Worm (Caenorhabditis elegans) whole organism, young adult: ENCODE data around the gene lrx-1.

Source experiments
- B0019.2 ChIP-seq: fragments of 200-800 bp; sonication (Bioruptor generic); conservative IDR thresholded peaks from 2 replicates; pipeline ENCODE4 v1.3.6; 2022; ENCODE audit warnings: missing genetic modification reagents, missing genetic modification characterization, missing compliant biosample characterization
- B0261.1 ChIP-seq: sonication (generic microtip); optimal IDR thresholded peaks from 2 replicates; lab custom pipeline; 2016; ENCODE audit warnings: mild to moderate bottlenecking, missing genetic modification characterization, moderate library complexity, missing compliant biosample characterization
- F23B12.7 ChIP-seq: sonication (generic microtip); optimal IDR thresholded peaks from 2 replicates; lab custom pipeline; 2017; ENCODE audit warnings: missing genetic modification characterization, mild to moderate bottlenecking, missing compliant biosample characterization, antibody characterized with exemption, moderate library complexity; ENCODE audit not compliant: insufficient read depth
- F33H1.4 ChIP-seq: fragments of 200-800 bp; sonication (Bioruptor generic); IDR thresholded peaks from 2 replicates; pipeline ENCODE4 v1.3.6; 2022; ENCODE audit warnings: missing genetic modification reagents, missing genetic modification characterization, missing compliant biosample characterization
- F52B5.7 ChIP-seq: sonication (generic microtip); optimal IDR thresholded peaks from 2 replicates; lab custom pipeline; 2016; ENCODE audit warnings: mild to moderate bottlenecking, missing genetic modification characterization, missing compliant biosample characterization
- F55B11.4 ChIP-seq: sonication (generic microtip); optimal IDR thresholded peaks from 2 replicates; lab custom pipeline; 2016; ENCODE audit warnings: missing compliant biosample characterization, missing genetic modification characterization, borderline replicate concordance; ENCODE audit not compliant: insufficient read depth
- F57A8.1 ChIP-seq: fragments of 200-800 bp; sonication (Bioruptor generic); optimal IDR thresholded peaks from 2 replicates; lab custom pipeline; 2018; ENCODE audit warnings: mild to moderate bottlenecking, missing genetic modification characterization, moderate library complexity, missing compliant biosample characterization
- F57C9.4 ChIP-seq: sonication (generic microtip); optimal IDR thresholded peaks from 2 replicates; lab custom pipeline; 2017; ENCODE audit warnings: mild to moderate bottlenecking, missing genetic modification characterization, missing compliant biosample characterization
- K12H6.12 ChIP-seq: fragments of 200-800 bp; sonication (Bioruptor generic); optimal IDR thresholded peaks from 2 replicates; lab custom pipeline; 2018; ENCODE audit warnings: mild to moderate bottlenecking, missing genetic modification characterization, missing compliant biosample characterization
- Y95B8A.8 ChIP-seq: fragments of 200-800 bp; sonication (Bioruptor generic); IDR thresholded peaks from 2 replicates; pipeline ENCODE4 v1.3.6; 2022; ENCODE audit warnings: missing genetic modification reagents, missing genetic modification characterization, missing compliant biosample characterization
- ZK185.1 ChIP-seq: sonication (generic microtip); optimal IDR thresholded peaks from 2 replicates; lab custom pipeline; 2016; ENCODE audit warnings: mild to moderate bottlenecking, missing genetic modification characterization, missing compliant biosample characterization; ENCODE audit not compliant: poor library complexity, severe bottlenecking
- atf-7 ChIP-seq: sonication (generic microtip); optimal IDR thresholded peaks from 2 replicates; lab custom pipeline; 2017; ENCODE audit warnings: mild to moderate bottlenecking, missing genetic modification characterization, missing compliant biosample characterization
- athp-1 ChIP-seq: sonication (generic microtip); optimal IDR thresholded peaks from 2 replicates; lab custom pipeline; 2017; ENCODE audit warnings: mild to moderate bottlenecking, missing genetic modification characterization, missing compliant biosample characterization
- attf-6 ChIP-seq: fragments of 200-800 bp; sonication (Bioruptor generic); IDR thresholded peaks from 2 replicates; pipeline ENCODE4 v1.3.6; 2022; ENCODE audit warnings: missing genetic modification reagents, missing genetic modification characterization, missing compliant biosample characterization
- bed-2 ChIP-seq: fragments of 200-800 bp; sonication (Bioruptor generic); IDR thresholded peaks from 2 replicates; pipeline ENCODE4 v1.3.6; 2022; ENCODE audit warnings: missing genetic modification reagents, missing genetic modification characterization, missing compliant biosample characterization
- cebp-1 ChIP-seq, 2 experiments: fragments of 200-800 bp in 1 of 2; sonication (Bioruptor generic) in 1 of 2; sonication (generic microtip) in 1 of 2; IDR thresholded peaks in 1 of 2; optimal IDR thresholded peaks in 1 of 2; 2 replicates each; pipeline versions ENCODE4 v1.3.6 to Lab custom; 2017 to 2022; ENCODE audit warnings: missing compliant biosample characterization in 2 of 2, missing genetic modification characterization in 2 of 2, mild to moderate bottlenecking in 1 of 2, missing genetic modification reagents in 1 of 2, moderate library complexity in 1 of 2
- cebp-2 ChIP-seq: fragments of 200-800 bp; sonication (Bioruptor generic); IDR thresholded peaks from 2 replicates; pipeline ENCODE4 v1.3.6; 2022; ENCODE audit warnings: missing genetic modification characterization, missing compliant biosample characterization
- ceh-58 ChIP-seq: fragments of 200-800 bp; sonication (Bioruptor generic); IDR thresholded peaks from 2 replicates; pipeline ENCODE4 v1.3.6; 2022; ENCODE audit warnings: missing genetic modification characterization, missing compliant biosample characterization
- chd-7 ChIP-seq: sonication (generic microtip); optimal IDR thresholded peaks from 2 replicates; lab custom pipeline; 2016; ENCODE audit warnings: mild to moderate bottlenecking, missing genetic modification characterization, moderate library complexity, missing compliant biosample characterization
- dox-1 ChIP-seq: fragments of 200-800 bp; sonication (Bioruptor generic); IDR thresholded peaks from 2 replicates; pipeline ENCODE4 v1.3.6; 2022; ENCODE audit warnings: missing genetic modification reagents, missing genetic modification characterization, missing compliant biosample characterization
- dpff-1 ChIP-seq: sonication (generic microtip); optimal IDR thresholded peaks from 2 replicates; lab custom pipeline; 2017; ENCODE audit warnings: mild to moderate bottlenecking, missing genetic modification characterization, missing compliant biosample characterization
- efl-1 ChIP-seq: fragments of 150-350 bp; optimal IDR thresholded peaks from 2 replicates; lab custom pipeline; 2014; ENCODE audit warnings: missing biosample characterization, missing genetic modification reagents, missing genetic modification characterization
- egl-18 ChIP-seq: fragments of 200-800 bp; sonication (Bioruptor generic); IDR thresholded peaks from 2 replicates; pipeline ENCODE4 v1.3.6; 2022; ENCODE audit warnings: missing genetic modification reagents, missing genetic modification characterization, missing compliant biosample characterization
- egrh-3 ChIP-seq: fragments of 200-800 bp; sonication (Bioruptor generic); IDR thresholded peaks from 2 replicates; pipeline ENCODE4 v1.3.6; 2022; ENCODE audit warnings: missing genetic modification reagents, missing genetic modification characterization, missing compliant biosample characterization
- ekl-4 ChIP-seq: fragments of 200-800 bp; sonication (Bioruptor generic); IDR thresholded peaks from 2 replicates; pipeline ENCODE4 v1.3.6; 2022; ENCODE audit warnings: missing genetic modification reagents, missing genetic modification characterization, missing compliant biosample characterization
- ets-4 ChIP-seq: fragments of 200-800 bp; sonication (Bioruptor generic); optimal IDR thresholded peaks from 2 replicates; lab custom pipeline; 2018; ENCODE audit warnings: mild to moderate bottlenecking, missing genetic modification characterization, missing compliant biosample characterization
- gei-17 ChIP-seq: fragments of 200-800 bp; sonication (Bioruptor generic); optimal IDR thresholded peaks from 2 replicates; lab custom pipeline; 2018; ENCODE audit warnings: mild to moderate bottlenecking, missing genetic modification characterization, missing compliant biosample characterization
- hsf-1 ChIP-seq: fragments of 200-800 bp; sonication (Bioruptor generic); IDR thresholded peaks from 2 replicates; pipeline ENCODE4 v1.3.6; 2022; ENCODE audit warnings: missing genetic modification reagents, missing genetic modification characterization, missing compliant biosample characterization
- lin-35 ChIP-seq, 3 experiments: fragments of 150-350 bp in 2 of 3; sonication (generic microtip) in 1 of 3; optimal IDR thresholded peaks; 2 replicates each; lab custom pipeline; 2014 to 2018; ENCODE audit warnings: missing biosample characterization in 3 of 3, missing genetic modification characterization in 3 of 3, missing genetic modification reagents in 3 of 3
- madf-10 ChIP-seq: sonication (generic microtip); optimal IDR thresholded peaks from 2 replicates; lab custom pipeline; 2016; ENCODE audit warnings: mild to moderate bottlenecking, missing genetic modification characterization, missing compliant biosample characterization
- madf-3 ChIP-seq: fragments of 200-800 bp; sonication (Bioruptor generic); IDR thresholded peaks from 2 replicates; pipeline ENCODE4 v1.3.6; 2022; ENCODE audit warnings: missing genetic modification reagents, missing genetic modification characterization, missing compliant biosample characterization
- madf-6 ChIP-seq: fragments of 200-800 bp; sonication (Bioruptor generic); IDR thresholded peaks from 2 replicates; pipeline ENCODE4 v1.3.6; 2022; ENCODE audit warnings: missing genetic modification reagents, missing genetic modification characterization, missing compliant biosample characterization
- mcd-1 ChIP-seq: fragments of 200-800 bp; sonication (Bioruptor generic); IDR thresholded peaks from 2 replicates; pipeline ENCODE4 v1.3.6; 2022; ENCODE audit warnings: missing genetic modification reagents, missing genetic modification characterization, missing compliant biosample characterization
- mes-4 ChIP-seq: sonication (generic microtip); optimal IDR thresholded peaks from 2 replicates; lab custom pipeline; 2016; ENCODE audit warnings: missing genotype, missing genetic modification characterization, missing compliant biosample characterization
- nfyb-1 ChIP-seq: fragments of 200-800 bp; sonication (Bioruptor generic); IDR thresholded peaks from 2 replicates; pipeline ENCODE4 v1.3.6; 2022; ENCODE audit warnings: missing genetic modification reagents, missing genetic modification characterization, missing compliant biosample characterization
- nhr-90 ChIP-seq: sonication (generic microtip); optimal IDR thresholded peaks from 2 replicates; lab custom pipeline; 2016; ENCODE audit warnings: missing genotype, mild to moderate bottlenecking, missing genetic modification characterization, missing compliant biosample characterization
- pbrm-1 ChIP-seq: fragments of 200-800 bp; sonication (Bioruptor generic); IDR thresholded peaks from 2 replicates; pipeline ENCODE4 v1.3.6; 2022; ENCODE audit warnings: missing genetic modification reagents, missing genetic modification characterization, missing compliant biosample characterization
- pha-4 ChIP-seq: fragments of 150-350 bp; sonication (generic microtip); optimal IDR thresholded peaks from 2 replicates; lab custom pipeline; 2014; ENCODE audit warnings: missing biosample characterization, missing genetic modification reagents, missing genetic modification characterization
- repo-1 ChIP-seq: sonication (generic microtip); optimal IDR thresholded peaks from 2 replicates; lab custom pipeline; 2017; ENCODE audit warnings: mild to moderate bottlenecking, missing genetic modification characterization, missing compliant biosample characterization
- snpc-1.3 ChIP-seq: sonication (generic microtip); optimal IDR thresholded peaks from 2 replicates; lab custom pipeline; 2017; ENCODE audit warnings: missing genetic modification characterization, mild to moderate bottlenecking, missing compliant biosample characterization, antibody characterized with exemption, moderate library complexity, missing genotype, missing genetic modification reagents; ENCODE audit not compliant: insufficient read depth
- tbp1 ChIP-seq: fragments of 200-800 bp; sonication (Bioruptor generic); optimal IDR thresholded peaks from 2 replicates; lab custom pipeline; 2018; ENCODE audit warnings: mild to moderate bottlenecking, missing genetic modification characterization, missing compliant biosample characterization
- tbx-9 ChIP-seq: sonication (generic microtip); optimal IDR thresholded peaks from 2 replicates; lab custom pipeline; 2016; ENCODE audit warnings: borderline replicate concordance, missing genetic modification characterization, inconsistent platforms, missing compliant biosample characterization
- tlf-1 ChIP-seq: fragments of 200-800 bp; sonication (Bioruptor generic); optimal IDR thresholded peaks from 2 replicates; lab custom pipeline; 2018; ENCODE audit warnings: mild to moderate bottlenecking, missing genetic modification characterization, missing compliant biosample characterization
- unc-130 ChIP-seq: sonication (generic microtip); optimal IDR thresholded peaks from 2 replicates; lab custom pipeline; 2016; ENCODE audit warnings: missing genetic modification reagents, missing genetic modification characterization, missing compliant biosample characterization
- unc-62 ChIP-seq: fragments of 150-350 bp; optimal IDR thresholded peaks from 2 replicates; lab custom pipeline; 2014; ENCODE audit warnings: missing biosample characterization, missing genetic modification reagents, missing genetic modification characterization
- zfh-2 ChIP-seq: fragments of 200-800 bp; sonication (Bioruptor generic); conservative IDR thresholded peaks from 2 replicates; pipeline ENCODE4 v1.3.6; 2022; ENCODE audit warnings: missing genetic modification reagents, missing genetic modification characterization, missing compliant biosample characterization
- ztf-25 ChIP-seq: fragments of 200-800 bp; sonication (Bioruptor generic); IDR thresholded peaks from 2 replicates; pipeline ENCODE4 v1.3.6; 2022; ENCODE audit warnings: missing genetic modification reagents, missing genetic modification characterization, missing compliant biosample characterization
- ztf-6 ChIP-seq: fragments of 200-800 bp; sonication (Bioruptor generic); IDR thresholded peaks from 2 replicates; pipeline ENCODE4 v1.3.6; 2022; ENCODE audit warnings: missing genetic modification reagents, missing genetic modification characterization, missing compliant biosample characterization

Gene lrx-1

ce11 chrV:12291587-12291986 is 39.2 kb downstream of the lrx-1 start, which contains the start of the genes srpa-68 and srh-16:
Gene srpa-68 (minus strand): TSS chrV:12291658.
Gene srh-16 (plus strand): TSS chrV:12291861.
- TF ChIP-seq zfh-2 (GFP tag; lab: Robert Waterston, UW) (peak; percentile 42; the same call in 1 of the 2 replicates), pbrm-1 (GFP tag; lab: Robert Waterston, UW) (peak; percentile 88), gei-17 (GFP tag; lab: Kevin White, UChicago) (peak; percentile 35), cebp-1 (GFP tag; IDR thresholded peaks at IDR 0.05; lab: Robert Waterston, UW) (no peak), cebp-1 (tag; optimal IDR thresholded peaks at IDR 0.05; lab: Kevin White, UChicago) (peak; percentile 85), attf-6 (GFP tag; lab: Robert Waterston, UW) (0 out of 2 replicates have a peak, but pooled peaks have one; percentile 34), ztf-25 (GFP tag; lab: Robert Waterston, UW) (no peak), ceh-58 (GFP tag; lab: Robert Waterston, UW) (no peak), ztf-6 (GFP tag; lab: Robert Waterston, UW) (no peak), F23B12.7 (tag; lab: Kevin White, UChicago) (peak; percentile 82), chd-7 (tag; lab: Kevin White, UChicago) (no peak), pha-4 (tag; lab: Kevin White, UChicago) (no peak), egrh-3 (0 out of 2 replicates have a peak, but pooled peaks have one; percentile 31), madf-10 (tag; lab: Kevin White, UChicago) (peak; percentile 58), B0019.2 (no peak), K12H6.12 (tag; lab: Kevin White, UChicago) (peak; percentile 49), tlf-1 (peak; percentile 80), madf-3 (peak; percentile 71), unc-130 (GFP tag; lab: Kevin White, UChicago) (peak; percentile 23), dox-1 (GFP tag; lab: Robert Waterston, UW) (peak; percentile 90), Y95B8A.8 (GFP tag; lab: Robert Waterston, UW) (no peak), repo-1 (tag; lab: Kevin White, UChicago) (peak; percentile 70), efl-1 (GFP tag; lab: Kevin White, UChicago) (peak; percentile 87), nfyb-1 (peak; percentile 85), F57C9.4 (tag; lab: Kevin White, UChicago) (no peak), F33H1.4 (GFP tag; lab: Robert Waterston, UW) (peak; percentile 70), dpff-1 (tag; lab: Kevin White, UChicago) (no peak), unc-62 (GFP tag; lab: Kevin White, UChicago) (no peak), ekl-4 (GFP tag; lab: Robert Waterston, UW) (peak; percentile 84), tbp1 (peak; percentile 67), F55B11.4 (tag; lab: Kevin White, UChicago) (no peak), hsf-1 (GFP tag; lab: Robert Waterston, UW) (no peak), F57A8.1 (GFP tag; lab: Kevin White, UChicago) (no peak), ets-4 (GFP tag; lab: Kevin White, UChicago) (no peak), bed-2 (GFP tag; lab: Robert Waterston, UW) (no peak), F52B5.7 (tag; lab: Kevin White, UChicago) (no peak), atf-7 (tag; lab: Kevin White, UChicago) (peak; percentile 36), madf-6 (GFP tag; lab: Robert Waterston, UW) (peak; percentile 77), snpc-1.3 (tag; lab: Kevin White, UChicago) (peak; percentile 65), mes-4 (tag; lab: Kevin White, UChicago) (no peak), B0261.1 (peak; percentile 11), nhr-90 (tag; lab: Kevin White, UChicago) (peak; percentile 12), mcd-1 (GFP tag; lab: Robert Waterston, UW) (peak; percentile 91), cebp-2 (GFP tag; lab: Robert Waterston, UW) (no peak), athp-1 (no peak), tbx-9 (tag; lab: Kevin White, UChicago) (no peak), egl-18 (GFP tag; lab: Robert Waterston, UW) (no peak), ZK185.1 (peak; percentile 66), lin-35 (GFP tag; optimal IDR thresholded peaks at IDR 0.05; lab: Kevin White, UChicago) (peak; percentile 74 to 97 (median 91))
